Fruit fly (Drosophila melanogaster) whole organism, embryonic: ENCODE measurements around the gene CG11710.

ENCODE experiments used
- Bgb ChIP-seq: fragments of 200-800 bp; sonication (Bioruptor generic); IDR thresholded peaks from 2 replicates; pipeline ENCODE4 v1.3.6; 2022; ENCODE audit warnings: missing biosample characterization, missing genetic modification characterization; ENCODE audit not compliant: partially characterized antibody
- CG11560 ChIP-seq: fragments of 200-800 bp; sonication (Bioruptor generic); IDR thresholded peaks from 3 replicates; pipeline ENCODE4 v1.3.6; 2022; ENCODE audit warnings: missing biosample characterization, missing genetic modification characterization
- CG12769 ChIP-seq: fragments of 200-800 bp; sonication (Bioruptor generic); optimal IDR thresholded peaks from 2 replicates; lab custom pipeline; 2019; ENCODE audit warnings: missing biosample characterization, mild to moderate bottlenecking, missing genetic modification characterization, moderate library complexity
- CG14860 ChIP-seq: fragments of 200-800 bp; sonication (Bioruptor generic); IDR thresholded peaks from 3 replicates; pipeline ENCODE4 v1.3.6; 2022; ENCODE audit warnings: missing biosample characterization, missing genetic modification characterization; ENCODE audit not compliant: partially characterized antibody
- CG1602 ChIP-seq: fragments of 200-800 bp; sonication (Bioruptor generic); optimal IDR thresholded peaks from 3 replicates; lab custom pipeline; 2016; ENCODE audit warnings: missing biosample characterization, missing genetic modification characterization
- CG3726 ChIP-seq: fragments of 200-800 bp; sonication (Bioruptor generic); IDR thresholded peaks from 3 replicates; pipeline ENCODE4, ENCODE4 v1.3.6; 2022; ENCODE audit warnings: missing biosample characterization, missing genetic modification characterization
- CG5180 ChIP-seq: fragments of 200-800 bp; sonication (Bioruptor generic); optimal IDR thresholded peaks from 3 replicates; lab custom pipeline; 2017; ENCODE audit warnings: missing biosample characterization, missing genetic modification characterization, mild to moderate bottlenecking, moderate library complexity, missing genetic modification reagents
- CG6254 ChIP-seq: fragments of 200-800 bp; sonication (Bioruptor generic); optimal IDR thresholded peaks from 3 replicates; lab custom pipeline; 2017; ENCODE audit warnings: mild to moderate bottlenecking, missing biosample characterization, missing genetic modification reagents, missing genetic modification characterization
- CG7963 ChIP-seq: fragments of 200-800 bp; sonication (Bioruptor generic); IDR thresholded peaks from 3 replicates; pipeline ENCODE4 v1.3.6; 2022; ENCODE audit warnings: missing biosample characterization, missing genetic modification characterization; ENCODE audit not compliant: partially characterized antibody
- CG9817 ChIP-seq: fragments of 200-800 bp; sonication (Bioruptor generic); optimal IDR thresholded peaks from 2 replicates; lab custom pipeline; 2018; ENCODE audit warnings: missing biosample characterization, mild to moderate bottlenecking, missing genetic modification characterization, moderate library complexity
- CTCF ChIP-seq: fragments of 200-800 bp; sonication (Bioruptor generic); optimal IDR thresholded peaks from 2 replicates; lab custom pipeline; 2017; ENCODE audit warnings: missing biosample characterization, mild to moderate bottlenecking, missing genetic modification characterization, moderate library complexity
- D19B ChIP-seq: fragments of 200-800 bp; sonication (Bioruptor generic); optimal IDR thresholded peaks from 2 replicates; lab custom pipeline; 2017; ENCODE audit warnings: missing biosample characterization, mild to moderate bottlenecking, missing genetic modification characterization
- HLH4C ChIP-seq: fragments of 200-800 bp; sonication (Bioruptor generic); IDR thresholded peaks from 3 replicates; pipeline ENCODE4 v1.3.6; 2022; ENCODE audit warnings: missing biosample characterization, missing genetic modification characterization; ENCODE audit not compliant: partially characterized antibody
- Spps ChIP-seq: fragments of 200-800 bp; sonication (Bioruptor generic); optimal IDR thresholded peaks from 2 replicates; lab custom pipeline; 2018; ENCODE audit warnings: missing biosample characterization, mild to moderate bottlenecking, missing genetic modification characterization
- Sry-β ChIP-seq: fragments of 200-800 bp; sonication (Bioruptor generic); optimal IDR thresholded peaks from 2 replicates; lab custom pipeline; 2018; ENCODE audit warnings: missing biosample characterization, mild to moderate bottlenecking, missing genetic modification characterization, moderate library complexity
- bab2 ChIP-seq: fragments of 200-800 bp; sonication (Bioruptor generic); optimal IDR thresholded peaks from 2 replicates; lab custom pipeline; 2016; ENCODE audit warnings: missing biosample characterization, missing genetic modification characterization
- bbx ChIP-seq: fragments of 200-800 bp; sonication (Bioruptor generic); IDR thresholded peaks from 2 replicates; pipeline ENCODE4 v1.3.6; 2022; ENCODE audit warnings: missing biosample characterization, missing genetic modification characterization; ENCODE audit not compliant: partially characterized antibody
- ci ChIP-seq: fragments of 200-800 bp; sonication (Bioruptor generic); IDR thresholded peaks from 3 replicates; pipeline ENCODE4 v1.3.6; 2022; ENCODE audit warnings: missing biosample characterization, missing genetic modification characterization
- nerfin-2 ChIP-seq: fragments of 200-800 bp; sonication (Bioruptor generic); IDR thresholded peaks from 2 replicates; pipeline ENCODE4 v1.3.6; 2022; ENCODE audit warnings: missing biosample characterization, missing genetic modification characterization; ENCODE audit not compliant: partially characterized antibody
- peb ChIP-seq: fragments of 200-800 bp; sonication (Bioruptor generic); IDR thresholded peaks from 2 replicates; pipeline ENCODE4 v1.3.6; 2022; ENCODE audit warnings: missing biosample characterization, missing genetic modification characterization
- pzg ChIP-seq: fragments of 200-800 bp; sonication (Bioruptor generic); optimal IDR thresholded peaks from 3 replicates; lab custom pipeline; 2018; ENCODE audit warnings: missing biosample characterization, mild to moderate bottlenecking, missing genetic modification characterization, moderate library complexity
- tna ChIP-seq: fragments of 200-800 bp; sonication (Bioruptor generic); IDR thresholded peaks from 2 replicates; pipeline ENCODE4 v1.3.6; 2022; ENCODE audit warnings: missing biosample characterization, missing genetic modification characterization; ENCODE audit not compliant: partially characterized antibody
- vnd ChIP-seq: fragments of 200-800 bp; sonication (Bioruptor generic); IDR thresholded peaks from 3 replicates; pipeline ENCODE4 v1.3.6; 2022; ENCODE audit warnings: missing biosample characterization, missing genetic modification characterization; ENCODE audit not compliant: partially characterized antibody

The CG11710 gene

dm6 chrX:20389633-20390032, 39.8 kb downstream of the CG11710 start (continued):
- peak; percentile 16 for TF ChIP-seq D19B
- TF ChIP-seq Bgb, result peak; percentile 30; the same call in 1 of the 2 replicates
- peak; percentile 44; the same call in 1 of the 2 replicates for TF ChIP-seq tna (GFP tag; lab: Robert Waterston, UW)
- TF ChIP-seq CG5180 (GFP tag; lab: Kevin White, UChicago), result no peak
- peak; percentile 95 for TF ChIP-seq CG11560 (tag; lab: Robert Waterston, UW)
- peak; percentile 73 for TF ChIP-seq CG14860
- peak; percentile 21 for TF ChIP-seq pzg (GFP tag; lab: Kevin White, UChicago)
- TF ChIP-seq HLH4C (GFP tag; lab: Robert Waterston, UW), result peak; percentile 80
- TF ChIP-seq vnd (GFP tag; lab: Robert Waterston, UW), result peak; percentile 58; the same call in 2 of the 3 replicates
- TF ChIP-seq bab2 (GFP tag; lab: Kevin White, UChicago), result no peak
- peak; percentile 45; the same call in 1 of the 2 replicates for TF ChIP-seq nerfin-2
- TF ChIP-seq bbx (GFP tag; lab: Robert Waterston, UW), result peak; percentile 33
- TF ChIP-seq CG6254 (GFP tag; lab: Kevin White, UChicago), result no peak
- TF ChIP-seq CG9817, result no peak
- peak; percentile 75 for TF ChIP-seq Sry-β (GFP tag; lab: Kevin White, UChicago)
- no peak for TF ChIP-seq ci
- no peak for TF ChIP-seq CG1602
- TF ChIP-seq CG12769, result no peak
- no peak for TF ChIP-seq CG3726 (GFP tag; lab: Robert Waterston, UW)
- TF ChIP-seq CG7963 (GFP tag; lab: Robert Waterston, UW), result 0 out of 3 replicates have a peak, but pooled peaks have one; percentile 42

dm6 chrX:20385865-20386264, 43.6 kb downstream of the CG11710 start:
- TF ChIP-seq CTCF (GFP tag; lab: Kevin White, UChicago) (peak; percentile 70), Spps (tag; lab: Kevin White, UChicago) (no peak), peb (GFP tag; lab: Robert Waterston, UW) (no peak)
